Worm (Caenorhabditis elegans) whole organism, L1 larva: ENCODE measurements around the gene his-35.
A peak's percentile ranks its signal among the peaks of the same experiment; 100 is the strongest.

Source experiments
- C16A3.4 ChIP-seq: fragments of 150-350 bp; optimal IDR thresholded peaks from 2 replicates; lab custom pipeline; 2014; ENCODE audit warnings: missing biosample characterization, missing genetic modification characterization
- C34B4.2 ChIP-seq: sonication (generic microtip); optimal IDR thresholded peaks from 2 replicates; lab custom pipeline; 2017; ENCODE audit warnings: mild to moderate bottlenecking, missing genetic modification characterization, missing compliant biosample characterization
- blmp-1 ChIP-seq: fragments of 150-350 bp; optimal IDR thresholded peaks from 2 replicates; lab custom pipeline; 2014; ENCODE audit warnings: missing biosample characterization, missing genetic modification characterization
- ceh-82 ChIP-seq, 3 experiments: fragments of 150-350 bp in 1 of 3; sonication (generic microtip) in 2 of 3; optimal IDR thresholded peaks; 2 replicates each; lab custom pipeline; 2014 to 2017; ENCODE audit warnings: missing biosample characterization in 3 of 3, missing genetic modification characterization in 3 of 3
- efl-1 ChIP-seq, 4 experiments: fragments of 150-350 bp; optimal IDR thresholded peaks in 3 of 4; peaks in 1 of 4; 1 replicate in 1 of 4; 2 replicates in 3 of 4; lab custom pipeline; 2014; ENCODE audit warnings: missing biosample characterization in 2 of 4, missing genetic modification characterization in 2 of 4, missing genetic modification reagents in 2 of 4
- egl-13 ChIP-seq: sonication (generic microtip); optimal IDR thresholded peaks from 2 replicates; lab custom pipeline; 2016; ENCODE audit warnings: missing genotype, missing genetic modification reagents, missing genetic modification characterization, missing compliant biosample characterization
- elt-2 ChIP-seq: sonication (generic microtip); optimal IDR thresholded peaks from 2 replicates; lab custom pipeline; 2016; ENCODE audit warnings: missing genetic modification characterization, mild to moderate bottlenecking, inconsistent platforms, missing compliant biosample characterization, missing genetic modification reagents
- ets-5 ChIP-seq: fragments of 200-800 bp; sonication (Bioruptor generic); IDR thresholded peaks from 2 replicates; pipeline ENCODE4 v1.3.6; 2022; ENCODE audit warnings: missing genetic modification characterization, missing compliant biosample characterization
- fkh-4 ChIP-seq: sonication (generic microtip); optimal IDR thresholded peaks from 2 replicates; lab custom pipeline; 2016; ENCODE audit warnings: missing compliant biosample characterization, missing genetic modification characterization, borderline replicate concordance
- fos-1 ChIP-seq: fragments of 150-350 bp; optimal IDR thresholded peaks from 2 replicates; lab custom pipeline; 2014; ENCODE audit warnings: missing biosample characterization, missing genetic modification characterization
- isw-1 ChIP-seq: fragments of 200-800 bp; sonication (Bioruptor generic); IDR thresholded peaks from 2 replicates; pipeline ENCODE4 v1.3.6; 2022; ENCODE audit warnings: missing genetic modification characterization, missing compliant biosample characterization
- jun-1 ChIP-seq: fragments of 150-350 bp; optimal IDR thresholded peaks from 2 replicates; lab custom pipeline; 2014; ENCODE audit warnings: missing biosample characterization, missing genetic modification reagents, missing genetic modification characterization
- lin-13 ChIP-seq: fragments of 150-350 bp; optimal IDR thresholded peaks from 2 replicates; lab custom pipeline; 2014; ENCODE audit warnings: missing biosample characterization, missing genetic modification reagents, missing genetic modification characterization
- lin-14 ChIP-seq: fragments of 200-800 bp; sonication (Bioruptor generic); optimal IDR thresholded peaks from 2 replicates; lab custom pipeline; 2018; ENCODE audit warnings: mild to moderate bottlenecking, missing genetic modification characterization, moderate library complexity, missing compliant biosample characterization
- lin-35 ChIP-seq, 2 experiments: fragments of 150-350 bp; optimal IDR thresholded peaks; 2 replicates each; lab custom pipeline; 2014; ENCODE audit warnings: missing biosample characterization in 2 of 2, missing genetic modification characterization in 2 of 2, missing genetic modification reagents in 2 of 2
- lsy-2 ChIP-seq, 2 experiments: fragments of 150-350 bp; optimal IDR thresholded peaks; 2 replicates each; lab custom pipeline; 2014; ENCODE audit warnings: missing biosample characterization in 2 of 2, missing genetic modification characterization in 2 of 2
- nhr-19 ChIP-seq: fragments of 200-800 bp; sonication (Bioruptor generic); conservative IDR thresholded peaks from 2 replicates; pipeline ENCODE4 v1.3.6; 2022; ENCODE audit warnings: missing genetic modification characterization, missing compliant biosample characterization
- nhr-237 ChIP-seq: fragments of 150-350 bp; optimal IDR thresholded peaks from 2 replicates; lab custom pipeline; 2014; ENCODE audit warnings: missing biosample characterization, missing genetic modification characterization
- nhr-47 ChIP-seq: sonication (generic microtip); optimal IDR thresholded peaks from 2 replicates; lab custom pipeline; 2016; ENCODE audit warnings: mild to moderate bottlenecking, missing genetic modification characterization, moderate library complexity, missing compliant biosample characterization
- nhr-77 ChIP-seq: fragments of 150-350 bp; optimal IDR thresholded peaks from 2 replicates; lab custom pipeline; 2014; ENCODE audit warnings: missing biosample characterization, missing genetic modification characterization
- nhr-84 ChIP-seq: sonication (generic microtip); optimal IDR thresholded peaks from 2 replicates; lab custom pipeline; 2017; ENCODE audit warnings: missing biosample characterization, missing genetic modification characterization
- nhr-85 ChIP-seq: sonication (generic microtip); peaks from one replicate; lab custom pipeline; 2016; ENCODE audit warnings: missing genetic modification characterization, inconsistent platforms, missing compliant biosample characterization
- nhr-90 ChIP-seq: sonication (generic microtip); optimal IDR thresholded peaks from 2 replicates; lab custom pipeline; 2016; ENCODE audit warnings: mild to moderate bottlenecking, missing genetic modification characterization, missing compliant biosample characterization; ENCODE audit not compliant: poor library complexity
- pag-3 ChIP-seq: sonication (generic microtip); optimal IDR thresholded peaks from 2 replicates; lab custom pipeline; 2017; ENCODE audit warnings: missing genetic modification characterization, mild to moderate bottlenecking, missing compliant biosample characterization, antibody characterized with exemption, borderline replicate concordance; ENCODE audit not compliant: insufficient read depth
- pqm-1 ChIP-seq: sonication (generic microtip); optimal IDR thresholded peaks from 3 replicates; lab custom pipeline; 2017; ENCODE audit warnings: missing biosample characterization, missing genetic modification characterization
- rnt-1 ChIP-seq: sonication (generic microtip); optimal IDR thresholded peaks from 2 replicates; lab custom pipeline; 2016; ENCODE audit warnings: mild to moderate bottlenecking, missing genetic modification characterization, moderate library complexity, missing compliant biosample characterization
- skn-1 ChIP-seq: fragments of 150-350 bp; optimal IDR thresholded peaks from 2 replicates; lab custom pipeline; 2014; ENCODE audit warnings: missing biosample characterization, missing genetic modification characterization
- snu-23 ChIP-seq: sonication (generic microtip); optimal IDR thresholded peaks from 2 replicates; lab custom pipeline; 2016; ENCODE audit warnings: missing genetic modification characterization, missing compliant biosample characterization
- sox-4 ChIP-seq: sonication (generic microtip); optimal IDR thresholded peaks from 2 replicates; lab custom pipeline; 2016; ENCODE audit warnings: missing genetic modification characterization, missing compliant biosample characterization
- unc-130 ChIP-seq: fragments of 150-350 bp; optimal IDR thresholded peaks from 2 replicates; lab custom pipeline; 2017; ENCODE audit warnings: missing biosample characterization, missing genetic modification characterization, inconsistent platforms
- unc-62 ChIP-seq: fragments of 150-350 bp; optimal IDR thresholded peaks from 2 replicates; lab custom pipeline; 2014; ENCODE audit warnings: missing biosample characterization, missing genetic modification reagents, missing genetic modification characterization
- vab-15 ChIP-seq: sonication (generic microtip); optimal IDR thresholded peaks from 2 replicates; lab custom pipeline; 2017; ENCODE audit warnings: missing genotype, mild to moderate bottlenecking, missing genetic modification characterization, missing compliant biosample characterization
- xbp-1 ChIP-seq: sonication (generic microtip); optimal IDR thresholded peaks from 2 replicates; lab custom pipeline; 2016; ENCODE audit warnings: missing genetic modification characterization, missing compliant biosample characterization
- zag-1 ChIP-seq: fragments of 150-350 bp; optimal IDR thresholded peaks from 2 replicates; lab custom pipeline; 2014; ENCODE audit warnings: missing biosample characterization, missing genetic modification characterization

Gene his-35

ce11 chrV:9582594-9583322, 37.7 kb upstream of the his-35 start, which contains the start of gene rtfo-1 (continued):
- TF ChIP-seq unc-62 (GFP tag; lab: Kevin White, UChicago) (no peak), nhr-85 (tag; lab: Kevin White, UChicago) (peak; percentile 75), lsy-2 (tag; optimal IDR thresholded peaks at IDR 0.05; lab: Kevin White, UChicago) (peak; percentile 36 to 41), egl-13 (tag; lab: Kevin White, UChicago) (no peak), C34B4.2 (tag; lab: Kevin White, UChicago) (no peak), efl-1 (optimal IDR thresholded peaks at IDR 0.05; lab: Kevin White, UChicago) (peak; percentile 37 to 51), efl-1 (GFP tag; optimal IDR thresholded peaks at IDR 0.05 in 1 of 2; lab: Kevin White, UChicago) (peak; percentile 17 to 96), fos-1 (tag; lab: Kevin White, UChicago) (no peak), ets-5 (GFP tag; lab: Robert Waterston, UW) (no peak), unc-130 (peak; percentile 44), nhr-90 (tag; lab: Kevin White, UChicago) (peak; percentile 69)

- TF ChIP-seq zag-1 (no peak), vab-15 (tag; lab: Kevin White, UChicago) (no peak), snu-23 (GFP tag; lab: Kevin White, UChicago) (no peak), jun-1 (tag; lab: Kevin White, UChicago) (no peak), fkh-4 (tag; lab: Kevin White, UChicago) (no peak), pag-3 (no peak), nhr-84 (no peak), rnt-1 (tag; lab: Kevin White, UChicago) (no peak)
These were observed 31.9 kb upstream of the his-35 start, which contains the start of gene F25B3.2 for ce11 chrV:9576991-9577390. TSS of gene F25B3.2 (plus strand) at chrV:9577291.

- no peak for TF ChIP-seq nhr-47
- no peak for TF ChIP-seq nhr-19 (GFP tag; lab: Robert Waterston, UW)
- peak; percentile 30 for TF ChIP-seq blmp-1 (tag; lab: Kevin White, UChicago)
- no peak for TF ChIP-seq sox-4
- no peak for TF ChIP-seq isw-1 (GFP tag; lab: Robert Waterston, UW)
- TF ChIP-seq lin-13 (GFP tag; lab: Kevin White, UChicago), result no peak
- no peak for TF ChIP-seq xbp-1 (tag; lab: Kevin White, UChicago)
- TF ChIP-seq snu-23 (GFP tag; lab: Kevin White, UChicago), result no peak
These were observed 26.6 kb upstream of the his-35 start for ce11 chrV:9571673-9572072.

ce11 chrV:9571056-9571455, 26.0 kb upstream of the his-35 start:
- peak; percentile 68 for TF ChIP-seq elt-2 (tag; lab: Kevin White, UChicago)
- no peak for TF ChIP-seq nhr-77
- no peak for TF ChIP-seq ets-5 (GFP tag; lab: Robert Waterston, UW)
- TF ChIP-seq lin-14 (GFP tag; lab: Kevin White, UChicago), result no peak
- TF ChIP-seq lin-35 (GFP tag; optimal IDR thresholded peaks at IDR 0.05; lab: Kevin White, UChicago), result no peak
- TF ChIP-seq C16A3.4 (tag; lab: Kevin White, UChicago), result no peak
- TF ChIP-seq nhr-237 (tag; lab: Kevin White, UChicago), result no peak

ce11 chrV:9570197-9570596, 25.1 kb upstream of the his-35 start, which contains the start of gene F25B3.5:
TSS of gene F25B3.5 (minus strand) at chrV:9570297.
- no peak for TF ChIP-seq ceh-82 (tag; optimal IDR thresholded peaks at IDR 0.05; lab: Kevin White, UChicago)
- peak; percentile 41 for TF ChIP-seq elt-2 (tag; lab: Kevin White, UChicago)
- TF ChIP-seq pqm-1, result no peak
- no peak for TF ChIP-seq snu-23 (GFP tag; lab: Kevin White, UChicago)
- TF ChIP-seq skn-1 (tag; lab: Kevin White, UChicago), result no peak
- TF ChIP-seq vab-15 (tag; lab: Kevin White, UChicago), result no peak
